Fruit fly (Drosophila melanogaster): ENCODE data around the gene Spase22-23.
A peak's percentile ranks its signal among the peaks of the same experiment; 100 is the strongest.

Spase22-23 gene

DNA sequence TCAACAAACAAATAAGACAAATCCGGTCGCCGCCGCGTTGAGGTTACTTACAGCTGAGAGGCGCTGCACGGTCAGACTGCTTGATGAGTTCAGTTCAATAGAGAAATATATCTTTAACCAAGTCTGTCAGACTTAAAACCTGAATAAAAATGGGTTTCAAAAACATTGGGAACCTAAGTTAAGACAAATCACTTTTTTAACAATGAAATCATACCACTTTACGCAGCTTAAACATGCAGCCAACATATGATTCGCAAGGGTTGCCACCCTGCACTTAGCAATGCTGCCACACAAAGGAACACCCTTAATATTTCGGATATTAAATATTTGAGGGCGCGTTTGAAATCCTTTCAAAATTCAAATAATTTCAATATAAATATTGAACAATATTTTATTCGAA is 41.2 kb downstream of the Spase22-23 start, which contains the start of gene CG5515:
Gene CG5515, minus strand, starts transcription at position 278 of the 400 bp plus-strand sequence.
- TF ChIP-seq CG1024 (GFP tag; IDR thresholded peaks at IDR 0.05) (peak; percentile 51), slbo (GFP tag; IDR thresholded peaks at IDR 0.05) (peak; percentile 86), exex (tag; optimal IDR thresholded peaks at IDR 0.05) (no peak), Ada2b (GFP tag; IDR thresholded peaks at IDR 0.05) (peak; percentile 66), D19B (GFP tag; optimal IDR thresholded peaks at IDR 0.05) (peak; percentile 12), Rfx (GFP tag; IDR thresholded peaks at IDR 0.05) (peak; percentile 86), CG11247 (GFP tag; IDR thresholded peaks at IDR 0.05) (peak; percentile 78), usp (GFP tag; optimal IDR thresholded peaks at IDR 0.05) (no peak), CG30020 (tag; optimal IDR thresholded peaks at IDR 0.05) (peak; percentile 55), so (GFP tag; IDR thresholded peaks at IDR 0.05) (peak; percentile 79; the same call in 1 of the 3 replicates), CHES-1-like (GFP tag; optimal IDR thresholded peaks at IDR 0.05) (peak; percentile 76), CG14965 (GFP tag; optimal IDR thresholded peaks at IDR 0.05; ENCODE audit: borderline replicate concordance) (no peak), inv (GFP tag; IDR thresholded peaks at IDR 0.05; ENCODE audit: partially characterized antibody) (peak; percentile 81), CG10267 (tag; optimal IDR thresholded peaks at IDR 0.05) (peak; percentile 59), CG6175 (GFP tag; IDR thresholded peaks at IDR 0.05) (no peak), MTF-1 (GFP tag; optimal IDR thresholded peaks at IDR 0.05; ENCODE audit: borderline replicate concordance) (no peak), wor (GFP tag; IDR thresholded peaks at IDR 0.05) (peak; percentile 90), Sox100B (GFP tag; optimal IDR thresholded peaks at IDR 0.05) (no peak), nerfin-1 (tag; optimal IDR thresholded peaks at IDR 0.05) (peak; percentile 73), Rx (GFP tag; IDR thresholded peaks at IDR 0.05) (peak; percentile 70), CG2889 (GFP tag; IDR thresholded peaks at IDR 0.05) (peak; percentile 82), CG13424 (tag; optimal IDR thresholded peaks at IDR 0.05) (peak; percentile 95), HmgD (GFP tag; optimal IDR thresholded peaks at IDR 0.05) (peak; percentile 71), CG7357 (GFP tag; IDR thresholded peaks at IDR 0.05) (peak; percentile 62; the same call in 1 of the 3 replicates), NC2β (GFP tag; optimal IDR thresholded peaks at IDR 0.05) (peak; percentile 61), CG6689 (GFP tag; IDR thresholded peaks at IDR 0.05) (peak; percentile 79), CG1529 (GFP tag; optimal IDR thresholded peaks at IDR 0.05) (no peak), eve (GFP tag; optimal IDR thresholded peaks at IDR 0.05) (no peak), hkb (optimal IDR thresholded peaks at IDR 0.05) (peak; percentile 57), hkb (GFP tag; IDR thresholded peaks at IDR 0.05) (peak; percentile 66), Ravus (GFP tag; IDR thresholded peaks at IDR 0.05) (peak; percentile 4; the same call in 1 of the 2 replicates), Oli (tag; optimal IDR thresholded peaks at IDR 0.05) (peak; percentile 57), CG3995 (GFP tag; optimal IDR thresholded peaks at IDR 0.05) (peak; percentile 44), CG13287 (GFP tag; IDR thresholded peaks at IDR 0.05; ENCODE audit: partially characterized antibody) (peak; percentile 89), yki (optimal IDR thresholded peaks at IDR 0.05) (no peak), CG8944 (GFP tag; optimal IDR thresholded peaks at IDR 0.05) (peak; percentile 69), Fer3 (tag; optimal IDR thresholded peaks at IDR 0.05) (peak; percentile 48), Hmr (GFP tag; optimal IDR thresholded peaks at IDR 0.05) (no peak), CG12942 (GFP tag; optimal IDR thresholded peaks at IDR 0.05) (peak; percentile 70), CG12236 (GFP tag; optimal IDR thresholded peaks at IDR 0.05) (peak; percentile 32), CG2712 (tag; optimal IDR thresholded peaks at IDR 0.05) (peak; percentile 81), zf30C (GFP tag; optimal IDR thresholded peaks at IDR 0.05) (no peak), CG2875 (GFP tag; optimal IDR thresholded peaks at IDR 0.05) (no peak), CG2678 (tag; optimal IDR thresholded peaks at IDR 0.05) (no peak), CG6254 (GFP tag; optimal IDR thresholded peaks at IDR 0.05) (no peak), Opbp (GFP tag; IDR thresholded peaks at IDR 0.05; ENCODE audit: partially characterized antibody) (peak; percentile 69), CG11398 (GFP tag; optimal IDR thresholded peaks at IDR 0.05) (peak; percentile 53), GATAe (GFP tag; conservative IDR thresholded peaks at IDR 0.05) (no peak; the same call in 1 of the 2 replicates), abd-A (tag; optimal IDR thresholded peaks at IDR 0.05) (no peak), CG12071 (GFP tag; optimal IDR thresholded peaks at IDR 0.05) (no peak), salm (tag; optimal IDR thresholded peaks at IDR 0.05) (no peak), Scr (GFP tag; IDR thresholded peaks at IDR 0.05; ENCODE audit: partially characterized antibody) (peak; percentile 61)
